Worm (Caenorhabditis elegans) whole organism, L4 larva: ENCODE data around the gene sre-53.

Experiments used
- F10B5.3 ChIP-seq: sonication (generic microtip); optimal IDR thresholded peaks from 2 replicates; lab custom pipeline; 2016; ENCODE audit warnings: mild to moderate bottlenecking, missing genetic modification characterization, missing compliant biosample characterization
- F44E2.7 ChIP-seq: fragments of 200-800 bp; sonication (Bioruptor generic); IDR thresholded peaks from 2 replicates; pipeline ENCODE4 v2.1.2; 2022; ENCODE audit warnings: missing genetic modification characterization, missing compliant biosample characterization
- T26A8.4 ChIP-seq: fragments of 200-800 bp; sonication (Bioruptor generic); IDR thresholded peaks from 2 replicates; pipeline ENCODE4 v1.3.6; 2022; ENCODE audit warnings: missing genetic modification characterization, missing compliant biosample characterization
- Y5F2A.4 ChIP-seq: fragments of 200-800 bp; sonication (Bioruptor generic); optimal IDR thresholded peaks from 2 replicates; lab custom pipeline; 2018; ENCODE audit warnings: mild to moderate bottlenecking, missing genetic modification characterization, missing compliant biosample characterization
- aha-1 ChIP-seq: fragments of 150-350 bp; peaks from one replicate; lab custom pipeline; 2014; ENCODE audit warnings: missing biosample characterization, missing genetic modification characterization
- aly-2 ChIP-seq: sonication (generic microtip); optimal IDR thresholded peaks from 2 replicates; lab custom pipeline; 2018; ENCODE audit warnings: missing biosample characterization, missing genetic modification characterization
- arid-1 ChIP-seq: fragments of 200-800 bp; sonication (Bioruptor generic); conservative IDR thresholded peaks from 2 replicates; pipeline ENCODE4 v1.3.6; 2022; ENCODE audit warnings: missing genetic modification reagents, missing genetic modification characterization, missing compliant biosample characterization
- ceh-32 ChIP-seq: sonication (generic microtip); optimal IDR thresholded peaks from 2 replicates; lab custom pipeline; 2016; ENCODE audit warnings: mild to moderate bottlenecking, missing genetic modification characterization, missing compliant biosample characterization; ENCODE audit not compliant: poor library complexity
- ceh-62 ChIP-seq: sonication (generic microtip); optimal IDR thresholded peaks from 2 replicates; lab custom pipeline; 2017; ENCODE audit warnings: missing biosample characterization, missing genetic modification characterization
- ces-1 ChIP-seq: fragments of 150-350 bp; sonication (generic microtip); optimal IDR thresholded peaks from 4 replicates; lab custom pipeline; 2014; ENCODE audit warnings: missing biosample characterization, missing genetic modification reagents, missing genetic modification characterization
- cey-2 ChIP-seq: sonication (generic microtip); optimal IDR thresholded peaks from 3 replicates; lab custom pipeline; 2017; ENCODE audit warnings: missing genetic modification characterization, mild to moderate bottlenecking, missing compliant biosample characterization, antibody characterized with exemption, borderline replicate concordance; ENCODE audit not compliant: insufficient read depth
- daf-12 ChIP-seq: fragments of 150-350 bp; optimal IDR thresholded peaks from 2 replicates; lab custom pipeline; 2014; ENCODE audit warnings: missing biosample characterization, missing genetic modification reagents, missing genetic modification characterization
- daf-19 ChIP-seq: fragments of 200-800 bp; sonication (Bioruptor generic); conservative IDR thresholded peaks from 2 replicates; pipeline ENCODE4 v1.3.6; 2022; ENCODE audit warnings: missing genetic modification characterization, missing compliant biosample characterization
- dmd-6 ChIP-seq: fragments of 200-800 bp; sonication (Bioruptor generic); IDR thresholded peaks from 2 replicates; pipeline ENCODE4 v1.3.6; 2022; ENCODE audit warnings: missing genetic modification reagents, missing genetic modification characterization, missing compliant biosample characterization
- duxl-1 ChIP-seq: sonication (generic microtip); optimal IDR thresholded peaks from 2 replicates; lab custom pipeline; 2016; ENCODE audit warnings: mild to moderate bottlenecking, missing genetic modification characterization, moderate library complexity, missing compliant biosample characterization; ENCODE audit not compliant: poor library complexity
- fkh-10 ChIP-seq: fragments of 150-350 bp; optimal IDR thresholded peaks from 2 replicates; lab custom pipeline; 2014; ENCODE audit warnings: missing biosample characterization, missing genetic modification reagents, missing genetic modification characterization
- fos-1 ChIP-seq: fragments of 150-350 bp; optimal IDR thresholded peaks from 2 replicates; lab custom pipeline; 2014; ENCODE audit warnings: missing biosample characterization, missing genetic modification characterization
- gei-8 ChIP-seq: fragments of 200-800 bp; sonication (Bioruptor generic); optimal IDR thresholded peaks from 2 replicates; lab custom pipeline; 2018; ENCODE audit warnings: mild to moderate bottlenecking, missing genetic modification characterization, missing compliant biosample characterization
- hlh-30 ChIP-seq: sonication (generic microtip); optimal IDR thresholded peaks from 2 replicates; lab custom pipeline; 2017; ENCODE audit warnings: antibody characterized with exemption, mild to moderate bottlenecking, missing genetic modification characterization, missing compliant biosample characterization; ENCODE audit not compliant: insufficient read depth
- lin-29 ChIP-seq: fragments of 200-800 bp; sonication (Bioruptor generic); IDR thresholded peaks from 2 replicates; pipeline ENCODE4 v1.3.6; 2022; ENCODE audit warnings: missing genetic modification reagents, missing genetic modification characterization, missing compliant biosample characterization
- lir-3 ChIP-seq: sonication (generic microtip); optimal IDR thresholded peaks from 2 replicates; lab custom pipeline; 2016; ENCODE audit warnings: mild to moderate bottlenecking, missing genetic modification characterization, missing compliant biosample characterization
- lsy-2 ChIP-seq, 2 experiments: fragments of 150-350 bp in 1 of 2; sonication (generic microtip) in 1 of 2; optimal IDR thresholded peaks; 2 replicates each; lab custom pipeline; 2014 to 2017; ENCODE audit warnings: missing biosample characterization in 2 of 2, missing genetic modification characterization in 2 of 2
- madf-5 ChIP-seq, 2 experiments: fragments of 200-800 bp; sonication (Bioruptor generic); IDR thresholded peaks; 2 replicates each; pipeline ENCODE4 v1.3.6; 2022; ENCODE audit warnings: missing compliant biosample characterization in 2 of 2, missing genetic modification characterization in 2 of 2
- mdl-1 ChIP-seq, 2 experiments: fragments of 150-350 bp in 1 of 2; sonication (generic microtip) in 1 of 2; optimal IDR thresholded peaks; 2 replicates each; lab custom pipeline; 2014 to 2017; ENCODE audit warnings: missing biosample characterization in 2 of 2, missing genetic modification characterization in 2 of 2
- mdt-29 ChIP-seq: fragments of 200-800 bp; sonication (Bioruptor generic); IDR thresholded peaks from 2 replicates; pipeline ENCODE4 v1.3.6; 2022; ENCODE audit warnings: missing genetic modification reagents, missing genetic modification characterization, missing compliant biosample characterization
- mes-2 ChIP-seq: sonication (generic microtip); optimal IDR thresholded peaks from 2 replicates; lab custom pipeline; 2016; ENCODE audit warnings: missing genotype, mild to moderate bottlenecking, missing genetic modification characterization, missing compliant biosample characterization; ENCODE audit not compliant: poor library complexity, severe bottlenecking
- nhr-237 ChIP-seq: sonication (generic microtip); optimal IDR thresholded peaks from 2 replicates; lab custom pipeline; 2017; ENCODE audit warnings: missing biosample characterization, missing genetic modification characterization
- nhr-48 ChIP-seq: sonication (generic microtip); optimal IDR thresholded peaks from 2 replicates; lab custom pipeline; 2016; ENCODE audit warnings: mild to moderate bottlenecking, missing genetic modification characterization, missing compliant biosample characterization
- nhr-77 ChIP-seq: fragments of 150-350 bp; optimal IDR thresholded peaks from 2 replicates; lab custom pipeline; 2014; ENCODE audit warnings: missing biosample characterization, missing genetic modification characterization
- pha-4 ChIP-seq, 2 experiments: fragments of 150-350 bp in 1 of 2; fragments of 200-800 bp in 1 of 2; sonication (Bioruptor generic) in 1 of 2; IDR thresholded peaks in 1 of 2; optimal IDR thresholded peaks in 1 of 2; 2 replicates each; pipeline versions ENCODE4 v1.3.6 to Lab custom; 2014 to 2022; ENCODE audit warnings: missing genetic modification characterization in 2 of 2, missing genetic modification reagents in 2 of 2, missing biosample characterization in 1 of 2, missing compliant biosample characterization in 1 of 2
- pqm-1 ChIP-seq: sonication (generic microtip); optimal IDR thresholded peaks from 2 replicates; lab custom pipeline; 2017; ENCODE audit warnings: missing biosample characterization, missing genetic modification characterization
- skn-1 ChIP-seq: fragments of 150-350 bp; optimal IDR thresholded peaks from 2 replicates; lab custom pipeline; 2014; ENCODE audit warnings: missing biosample characterization, missing genetic modification characterization
- tag-97 ChIP-seq: fragments of 200-800 bp; sonication (Bioruptor generic); IDR thresholded peaks from 2 replicates; pipeline ENCODE4 v1.3.6; 2022; ENCODE audit warnings: missing genetic modification characterization, missing compliant biosample characterization
- tra-1 ChIP-seq: fragments of 200-800 bp; sonication (Bioruptor generic); IDR thresholded peaks from 2 replicates; pipeline ENCODE4 v1.3.6; 2022; ENCODE audit warnings: missing genetic modification reagents, missing genetic modification characterization, missing compliant biosample characterization
- unc-130 ChIP-seq: sonication (generic microtip); optimal IDR thresholded peaks from 2 replicates; lab custom pipeline; 2016; ENCODE audit warnings: missing genetic modification reagents, missing genetic modification characterization, missing compliant biosample characterization
- unc-39 ChIP-seq: sonication (generic microtip); optimal IDR thresholded peaks from 2 replicates; lab custom pipeline; 2017; ENCODE audit warnings: missing biosample characterization, missing genetic modification characterization
- vab-7 ChIP-seq: fragments of 200-800 bp; sonication (Bioruptor generic); IDR thresholded peaks from 2 replicates; pipeline ENCODE4 v1.3.6; 2022; ENCODE audit warnings: missing genetic modification reagents, missing genetic modification characterization, missing compliant biosample characterization
- ztf-11 ChIP-seq: fragments of 150-350 bp; optimal IDR thresholded peaks from 2 replicates; lab custom pipeline; 2014; ENCODE audit warnings: missing biosample characterization, missing genetic modification characterization

sre-53 gene

ce11 chrII:12339152-12339551 is 15.9 kb upstream of the sre-53 start (continued):
- TF ChIP-seq T26A8.4 (no peak), aly-2 (tag; lab: Kevin White, UChicago) (no peak), ces-1 (GFP tag; lab: Kevin White, UChicago) (no peak), ceh-62 (no peak), gei-8 (GFP tag; lab: Kevin White, UChicago) (no peak), tag-97 (GFP tag; lab: Robert Waterston, UW) (no peak), vab-7 (GFP tag; lab: Robert Waterston, UW) (no peak), mes-2 (no peak), dmd-6 (no peak), mdt-29 (GFP tag; lab: Robert Waterston, UW) (no peak), nhr-77 (peak; percentile 30), nhr-237 (tag; lab: Kevin White, UChicago) (no peak), F44E2.7 (no peak), lsy-2 (tag; optimal IDR thresholded peaks at IDR 0.05; lab: Kevin White, UChicago) (peak; percentile 65 to 94), lir-3 (tag; lab: Kevin White, UChicago) (no peak), skn-1 (no peak), fos-1 (tag; lab: Kevin White, UChicago) (no peak), pqm-1 (tag; lab: Kevin White, UChicago) (no peak), Y5F2A.4 (GFP tag; lab: Kevin White, UChicago) (no peak), aha-1 (tag; lab: Kevin White, UChicago) (peak; percentile 98), tra-1 (GFP tag; lab: Robert Waterston, UW) (no peak), F10B5.3 (no peak)

ce11 chrII:12335430-12335829 is 12.2 kb upstream of the sre-53 start, which contains the start of gene sre-52:
sre-52 (plus strand) TSS chrII:12335730.
- no peak for TF ChIP-seq ceh-32
- no peak for TF ChIP-seq ces-1 (GFP tag; lab: Kevin White, UChicago)
- TF ChIP-seq arid-1 (GFP tag; lab: Robert Waterston, UW), result no peak
- TF ChIP-seq fkh-10 (GFP tag; lab: Kevin White, UChicago), result no peak
- TF ChIP-seq lin-29, result no peak
- TF ChIP-seq nhr-237 (tag; lab: Kevin White, UChicago), result no peak
- no peak for TF ChIP-seq daf-19 (GFP tag; lab: Robert Waterston, UW)
- TF ChIP-seq F44E2.7, result no peak
- TF ChIP-seq cey-2, result no peak
- TF ChIP-seq pha-4 (GFP tag; IDR thresholded peaks at IDR 0.05; lab: Robert Waterston, UW), result no peak
- no peak for TF ChIP-seq pha-4 (tag; optimal IDR thresholded peaks at IDR 0.05; lab: Kevin White, UChicago)
- TF ChIP-seq ztf-11 (tag; lab: Kevin White, UChicago), result no peak
- TF ChIP-seq daf-12 (tag; lab: Kevin White, UChicago), result no peak
- no peak for TF ChIP-seq nhr-48 (tag; lab: Kevin White, UChicago)
- no peak for TF ChIP-seq duxl-1 (tag; lab: Kevin White, UChicago)
- TF ChIP-seq T26A8.4, result no peak
- TF ChIP-seq mdl-1 (tag; optimal IDR thresholded peaks at IDR 0.05; lab: Kevin White, UChicago), result no peak
- TF ChIP-seq unc-39 (tag; lab: Kevin White, UChicago), result no peak
- TF ChIP-seq Y5F2A.4 (GFP tag; lab: Kevin White, UChicago), result no peak

- no peak for TF ChIP-seq daf-19 (GFP tag; lab: Robert Waterston, UW)
- no peak for TF ChIP-seq hlh-30
- no peak for TF ChIP-seq unc-130 (GFP tag; lab: Kevin White, UChicago)
- no peak for TF ChIP-seq madf-5 (GFP tag; IDR thresholded peaks at IDR 0.05; lab: Robert Waterston, UW)
Observed at ce11 chrII:12332624-12333023, 9.4 kb upstream of the sre-53 start, which contains the start of gene sre-54. sre-54 (plus strand) TSS chrII:12332924.
